Worm (Caenorhabditis elegans) whole organism, early embryonic: Measurements from ENCODE around the gene raga-1.

Source experiments
- B0310.2 ChIP-seq: sonication (generic microtip); optimal IDR thresholded peaks from 2 replicates; lab custom pipeline; 2016; ENCODE audit warnings: mild to moderate bottlenecking, missing genetic modification characterization, missing compliant biosample characterization
- F13C5.2 ChIP-seq: sonication (generic microtip); optimal IDR thresholded peaks from 2 replicates; lab custom pipeline; 2017; ENCODE audit warnings: mild to moderate bottlenecking, missing genetic modification characterization, inconsistent platforms, missing compliant biosample characterization
- aly-1 ChIP-seq: sonication (generic microtip); optimal IDR thresholded peaks from 2 replicates; lab custom pipeline; 2016; ENCODE audit warnings: missing genetic modification characterization, missing compliant biosample characterization
- ama-1 ChIP-seq: fragments of 150-350 bp; optimal IDR thresholded peaks from 2 replicates; lab custom pipeline; 2014
- ceh-13 ChIP-seq: fragments of 200-800 bp; sonication (Bioruptor generic); optimal IDR thresholded peaks from 2 replicates; lab custom pipeline; 2018; ENCODE audit warnings: mild to moderate bottlenecking, missing genetic modification characterization, missing compliant biosample characterization
- ceh-36 ChIP-seq: sonication (generic microtip); optimal IDR thresholded peaks from 2 replicates; lab custom pipeline; 2016; ENCODE audit warnings: missing genetic modification characterization, inconsistent platforms, missing compliant biosample characterization
- ets-7 ChIP-seq: sonication (generic microtip); optimal IDR thresholded peaks from 2 replicates; lab custom pipeline; 2016; ENCODE audit warnings: missing genotype, missing genetic modification characterization, missing compliant biosample characterization
- flt-1 ChIP-seq: fragments of 200-800 bp; sonication (Bioruptor generic); IDR thresholded peaks from 2 replicates; pipeline ENCODE4 v1.3.6; 2022; ENCODE audit warnings: missing genetic modification characterization, missing compliant biosample characterization
- hmbx-1 ChIP-seq: sonication (generic microtip); optimal IDR thresholded peaks from 2 replicates; lab custom pipeline; 2016; ENCODE audit warnings: mild to moderate bottlenecking, missing genetic modification characterization, missing compliant biosample characterization
- hmg-4 ChIP-seq: fragments of 200-800 bp; sonication (Bioruptor generic); optimal IDR thresholded peaks from 2 replicates; lab custom pipeline; 2018; ENCODE audit warnings: mild to moderate bottlenecking, missing genetic modification characterization, missing compliant biosample characterization
- hnd-1 ChIP-seq: sonication (generic microtip); optimal IDR thresholded peaks from 2 replicates; lab custom pipeline; 2016; ENCODE audit warnings: missing genetic modification characterization, missing compliant biosample characterization
- pes-1 ChIP-seq: fragments of 200-800 bp; sonication (Bioruptor generic); IDR thresholded peaks from 2 replicates; pipeline ENCODE4 v1.3.6; 2022; ENCODE audit warnings: missing genetic modification reagents, missing genetic modification characterization, missing compliant biosample characterization
- scrt-1 ChIP-seq: fragments of 200-800 bp; sonication (Bioruptor generic); IDR thresholded peaks from 2 replicates; pipeline ENCODE4 v1.3.6; 2022; ENCODE audit warnings: missing genetic modification characterization, missing compliant biosample characterization
- sea-1 ChIP-seq: fragments of 200-800 bp; sonication (Bioruptor generic); conservative IDR thresholded peaks from 2 replicates; pipeline ENCODE4 v1.3.6; 2022; ENCODE audit warnings: missing genetic modification characterization, missing compliant biosample characterization
- tbx-11 ChIP-seq: fragments of 200-800 bp; sonication (Bioruptor generic); IDR thresholded peaks from 2 replicates; pipeline ENCODE4 v1.3.6; 2022; ENCODE audit warnings: missing genetic modification characterization, missing compliant biosample characterization
- tbx-37 ChIP-seq: fragments of 200-800 bp; sonication (Bioruptor generic); conservative IDR thresholded peaks from 2 replicates; pipeline ENCODE4 v1.3.6; 2022; ENCODE audit warnings: missing genetic modification reagents, missing genetic modification characterization, missing compliant biosample characterization
- tra-4 ChIP-seq: sonication (generic microtip); optimal IDR thresholded peaks from 2 replicates; lab custom pipeline; 2017; ENCODE audit warnings: missing genetic modification characterization, missing compliant biosample characterization

raga-1 gene

ce11 chrII:11284701-11285100 is 16.5 kb upstream of the raga-1 start:
- TF ChIP-seq ets-7 (tag; lab: Kevin White, UChicago) (no peak), flt-1 (GFP tag; lab: Robert Waterston, UW) (no peak), hmbx-1 (tag; lab: Kevin White, UChicago) (no peak), F13C5.2 (tag; lab: Kevin White, UChicago) (no peak)

- TF ChIP-seq scrt-1 (no peak), hmg-4 (GFP tag; lab: Kevin White, UChicago) (no peak), pes-1 (GFP tag; lab: Robert Waterston, UW) (no peak), hmbx-1 (tag; lab: Kevin White, UChicago) (no peak), F13C5.2 (tag; lab: Kevin White, UChicago) (no peak), tra-4 (tag; lab: Kevin White, UChicago) (no peak), flt-1 (GFP tag; lab: Robert Waterston, UW) (no peak), B0310.2 (tag; lab: Kevin White, UChicago) (no peak), ets-7 (tag; lab: Kevin White, UChicago) (no peak), ama-1 (lab: Kevin White, UChicago) (no peak), ceh-36 (no peak), aly-1 (tag; lab: Kevin White, UChicago) (no peak), ceh-13 (no peak), tbx-11 (GFP tag; lab: Robert Waterston, UW) (no peak), sea-1 (GFP tag; lab: Robert Waterston, UW) (no peak), tbx-37 (no peak), hnd-1 (tag; lab: Kevin White, UChicago) (no peak)
These were observed 15.8 kb upstream of the raga-1 start for ce11 chrII:11285282-11285933.

- TF ChIP-seq hnd-1 (tag; lab: Kevin White, UChicago) (no peak), tbx-37 (no peak), B0310.2 (tag; lab: Kevin White, UChicago) (no peak), F13C5.2 (tag; lab: Kevin White, UChicago) (no peak), hmbx-1 (tag; lab: Kevin White, UChicago) (no peak), scrt-1 (no peak), tra-4 (tag; lab: Kevin White, UChicago) (no peak)
These were observed 14.7 kb upstream of the raga-1 start for ce11 chrII:11286445-11286844.

- TF ChIP-seq flt-1 (GFP tag; lab: Robert Waterston, UW) (no peak), F13C5.2 (tag; lab: Kevin White, UChicago) (no peak), ets-7 (tag; lab: Kevin White, UChicago) (peak; percentile 73)
These were observed 13.0 kb upstream of the raga-1 start for ce11 chrII:11288148-11288547.

ce11 chrII:11290109-11290784 is 10.9 kb upstream of the raga-1 start, which contains the start of gene C47G2.3:
TSS of gene C47G2.3 (minus strand) at chrII:11290159.
- TF ChIP-seq F13C5.2 (tag; lab: Kevin White, UChicago) (no peak), tbx-37 (peak; percentile 56; the same call in 1 of the 2 replicates)

- TF ChIP-seq flt-1 (GFP tag; lab: Robert Waterston, UW), result no peak
- no peak for TF ChIP-seq ama-1 (lab: Kevin White, UChicago)
- peak; percentile 4 for TF ChIP-seq F13C5.2 (tag; lab: Kevin White, UChicago)
- no peak for TF ChIP-seq ets-7 (tag; lab: Kevin White, UChicago)
- no peak for TF ChIP-seq tbx-37
These were observed 7.7 kb upstream of the raga-1 start, which contains the start of gene C47G2.4 for ce11 chrII:11293433-11293832. TSS of gene C47G2.4 (minus strand) at chrII:11293606.

ce11 chrII:11297217-11297738 is 3.9 kb upstream of the raga-1 start, which contains the start of gene saps-1:
TSS of gene saps-1 (plus strand) at chrII:11297688.
- TF ChIP-seq tbx-11 (GFP tag; lab: Robert Waterston, UW) (no peak), hmbx-1 (tag; lab: Kevin White, UChicago) (no peak), ceh-36 (no peak), tbx-37 (no peak), sea-1 (GFP tag; lab: Robert Waterston, UW) (no peak), flt-1 (GFP tag; lab: Robert Waterston, UW) (no peak), ceh-13 (no peak), F13C5.2 (tag; lab: Kevin White, UChicago) (no peak), ets-7 (tag; lab: Kevin White, UChicago) (no peak), pes-1 (GFP tag; lab: Robert Waterston, UW) (no peak), B0310.2 (tag; lab: Kevin White, UChicago) (no peak)

- no peak for TF ChIP-seq flt-1 (GFP tag; lab: Robert Waterston, UW)
- no peak for TF ChIP-seq tbx-37
- TF ChIP-seq ama-1 (lab: Kevin White, UChicago), result no peak
- TF ChIP-seq tbx-11 (GFP tag; lab: Robert Waterston, UW), result no peak
- no peak for TF ChIP-seq hnd-1 (tag; lab: Kevin White, UChicago)
- no peak for TF ChIP-seq aly-1 (tag; lab: Kevin White, UChicago)
- TF ChIP-seq ets-7 (tag; lab: Kevin White, UChicago), result no peak
- TF ChIP-seq B0310.2 (tag; lab: Kevin White, UChicago), result no peak
- no peak for TF ChIP-seq hmbx-1 (tag; lab: Kevin White, UChicago)
- no peak for TF ChIP-seq hmg-4 (GFP tag; lab: Kevin White, UChicago)
- no peak for TF ChIP-seq pes-1 (GFP tag; lab: Robert Waterston, UW)
- no peak for TF ChIP-seq sea-1 (GFP tag; lab: Robert Waterston, UW)
- no peak for TF ChIP-seq tra-4 (tag; lab: Kevin White, UChicago)
- TF ChIP-seq ceh-13, result no peak
These were observed 1.4 kb downstream of the raga-1 start, which contains the start of gene samp-1 for ce11 chrII:11302591-11302990. TSS of gene samp-1 (plus strand) at chrII:11302891.
